Worm (Caenorhabditis elegans): ENCODE measurements around the gene msp-33.

DNA sequence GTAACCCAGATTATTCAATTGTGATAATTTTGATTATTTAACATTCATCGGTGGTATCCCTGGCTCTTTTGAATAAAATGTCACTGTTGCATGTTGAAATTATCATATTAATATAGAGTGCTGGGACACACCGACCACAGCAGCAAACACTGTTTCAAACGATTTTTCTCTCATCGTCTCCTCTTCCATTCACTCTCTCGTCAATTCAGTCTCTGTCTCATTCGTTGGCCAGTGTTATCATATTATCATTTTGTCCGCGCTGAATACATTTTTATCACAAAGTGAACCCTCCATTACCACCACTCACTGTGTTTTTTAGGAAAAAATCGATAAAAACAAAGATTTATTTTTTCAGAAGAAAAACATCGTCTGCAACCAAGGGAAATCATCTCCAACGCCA, 35.4 kb downstream of the msp-33 start:
- no peak for TF ChIP-seq sox-4 (tag; optimal IDR thresholded peaks at IDR 0.05)
- TF ChIP-seq mdl-1 (tag; optimal IDR thresholded peaks at IDR 0.05): no peak
- no peak for TF ChIP-seq lin-39 (tag; optimal IDR thresholded peaks at IDR 0.05)
- TF ChIP-seq skn-1 (tag; optimal IDR thresholded peaks at IDR 0.05): no peak
- TF ChIP-seq lin-15B (tag; optimal IDR thresholded peaks at IDR 0.05): no peak
- TF ChIP-seq unc-62 (GFP tag; optimal IDR thresholded peaks at IDR 0.05): no peak
- no peak for TF ChIP-seq dpl-1 (GFP tag; optimal IDR thresholded peaks at IDR 0.05)

Measured in whole organism, L1 larva.